Worm (Caenorhabditis elegans) whole organism, L1 larva: ENCODE data around the gene atgp-1.
"Not testable (repeated sequence)": the region's sequence is repeated elsewhere in the genome, so short reads cannot be mapped to it uniquely, and the experiment has no call there.

Experiments
- ama-1 ChIP-seq: fragments of 150-350 bp; optimal IDR thresholded peaks from 2 replicates; lab custom pipeline; 2014
- ceh-88 ChIP-seq: fragments of 200-800 bp; sonication (Bioruptor generic); IDR thresholded peaks from 2 replicates; pipeline ENCODE4 v1.3.6; 2022; ENCODE audit warnings: missing genetic modification characterization, missing compliant biosample characterization
- fkh-8 ChIP-seq: sonication (generic microtip); optimal IDR thresholded peaks from 2 replicates; lab custom pipeline; 2016; ENCODE audit warnings: mild to moderate bottlenecking, missing genetic modification characterization, missing compliant biosample characterization
- lsy-2 ChIP-seq, 2 experiments: fragments of 150-350 bp; optimal IDR thresholded peaks; 2 replicates each; lab custom pipeline; 2014; ENCODE audit warnings: missing biosample characterization in 2 of 2, missing genetic modification characterization in 2 of 2
- nhr-237 ChIP-seq: fragments of 150-350 bp; optimal IDR thresholded peaks from 2 replicates; lab custom pipeline; 2014; ENCODE audit warnings: missing biosample characterization, missing genetic modification characterization
- nhr-77 ChIP-seq: fragments of 150-350 bp; optimal IDR thresholded peaks from 2 replicates; lab custom pipeline; 2014; ENCODE audit warnings: missing biosample characterization, missing genetic modification characterization
- pax-3 ChIP-seq: fragments of 200-800 bp; sonication (Bioruptor generic); optimal IDR thresholded peaks from 2 replicates; lab custom pipeline; 2018; ENCODE audit warnings: mild to moderate bottlenecking, missing genetic modification characterization, moderate library complexity, missing compliant biosample characterization
- pqm-1 ChIP-seq: sonication (generic microtip); optimal IDR thresholded peaks from 3 replicates; lab custom pipeline; 2017; ENCODE audit warnings: missing biosample characterization, missing genetic modification characterization
- sox-4 ChIP-seq: sonication (generic microtip); optimal IDR thresholded peaks from 2 replicates; lab custom pipeline; 2016; ENCODE audit warnings: missing genetic modification characterization, missing compliant biosample characterization
- ztf-11 ChIP-seq, 2 experiments: sonication (generic microtip); optimal IDR thresholded peaks; 2 replicates each; lab custom pipeline; 2016 to 2017; ENCODE audit warnings: missing genetic modification characterization in 2 of 2, missing biosample characterization in 1 of 2, missing compliant biosample characterization in 1 of 2

DNA sequence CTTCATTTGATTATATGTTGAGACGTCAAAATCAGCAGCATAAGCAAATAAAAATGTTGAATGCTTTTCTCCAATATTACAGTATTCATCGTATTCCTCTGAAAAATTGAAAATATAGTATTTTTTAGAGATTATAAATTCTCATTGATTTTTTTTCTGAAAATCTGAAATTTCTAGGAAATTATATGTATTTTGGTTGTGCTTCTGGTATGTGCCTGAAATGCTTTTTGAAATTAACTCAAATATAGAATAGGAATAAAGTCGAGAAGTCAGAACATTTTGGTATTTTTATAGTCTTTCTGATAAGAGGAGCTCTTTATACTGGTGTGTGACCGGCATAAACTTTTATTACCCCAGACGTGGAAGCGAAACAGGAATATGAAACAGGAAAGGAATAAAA, 38.1 kb downstream of the atgp-1 start, which contains the start of gene T28F3.8:
- not testable (repeated sequence) for TF ChIP-seq pqm-1; ztf-11 (tag; optimal IDR thresholded peaks at IDR 0.05; lab: Kevin White, UChicago); sox-4; lsy-2 (tag; optimal IDR thresholded peaks at IDR 0.05; lab: Kevin White, UChicago); pax-3 (tag; lab: Kevin White, UChicago); nhr-77; fkh-8 (tag; lab: Kevin White, UChicago); nhr-237; ama-1 (lab: Kevin White, UChicago); ceh-88 (GFP tag; lab: Robert Waterston, UW)
